Fruit fly (Drosophila melanogaster) whole organism, embryonic: ENCODE data around the gene Prx3.

Source experiments
- Bgb ChIP-seq: fragments of 200-800 bp; sonication (Bioruptor generic); IDR thresholded peaks from 2 replicates; pipeline ENCODE4 v1.3.6; 2022; ENCODE audit warnings: missing biosample characterization, missing genetic modification characterization; ENCODE audit not compliant: partially characterized antibody
- CG11093 ChIP-seq: fragments of 200-800 bp; sonication (Bioruptor generic); IDR thresholded peaks from 3 replicates; pipeline ENCODE4 v1.3.6; 2022; ENCODE audit warnings: missing biosample characterization, missing genetic modification characterization
- CG12071 ChIP-seq: fragments of 200-800 bp; sonication (Bioruptor generic); optimal IDR thresholded peaks from 3 replicates; lab custom pipeline; 2018; ENCODE audit warnings: missing biosample characterization, mild to moderate bottlenecking, missing genetic modification characterization
- CG12942 ChIP-seq: fragments of 200-800 bp; sonication (Bioruptor generic); optimal IDR thresholded peaks from 3 replicates; lab custom pipeline; 2016; ENCODE audit warnings: missing biosample characterization, missing genetic modification characterization
- CG13296 ChIP-seq: fragments of 200-800 bp; sonication (Bioruptor generic); optimal IDR thresholded peaks from 3 replicates; lab custom pipeline; 2018; ENCODE audit warnings: missing biosample characterization, mild to moderate bottlenecking, missing genetic modification characterization
- CG17359 ChIP-seq: fragments of 200-800 bp; sonication (Bioruptor generic); optimal IDR thresholded peaks from 3 replicates; lab custom pipeline; 2018; ENCODE audit warnings: missing biosample characterization, mild to moderate bottlenecking, missing genetic modification characterization, moderate library complexity
- CG17568 ChIP-seq: fragments of 200-800 bp; sonication (Bioruptor generic); optimal IDR thresholded peaks from 2 replicates; lab custom pipeline; 2018; ENCODE audit warnings: missing biosample characterization, mild to moderate bottlenecking, missing genetic modification characterization, moderate library complexity
- CG17829 ChIP-seq: fragments of 200-800 bp; optimal IDR thresholded peaks from 2 replicates; lab custom pipeline; 2019; ENCODE audit warnings: missing biosample characterization, mild to moderate bottlenecking, missing genetic modification characterization, moderate library complexity
- CG2120 ChIP-seq: fragments of 200-800 bp; sonication (Bioruptor generic); optimal IDR thresholded peaks from 3 replicates; lab custom pipeline; 2016; ENCODE audit warnings: missing biosample characterization, missing genetic modification characterization
- CG2199 ChIP-seq: fragments of 200-800 bp; sonication (Bioruptor generic); IDR thresholded peaks from 3 replicates; pipeline ENCODE4 v1.3.6; 2022; ENCODE audit warnings: missing biosample characterization, missing genetic modification characterization
- CG32532 ChIP-seq: fragments of 200-800 bp; sonication (Bioruptor generic); IDR thresholded peaks from 2 replicates; pipeline ENCODE4 v1.3.6; 2022; ENCODE audit warnings: missing biosample characterization, missing genetic modification characterization
- CG32767 ChIP-seq: fragments of 200-800 bp; sonication (Bioruptor generic); IDR thresholded peaks from 2 replicates; pipeline ENCODE4 v1.3.6; 2022; ENCODE audit warnings: missing biosample characterization, missing genetic modification characterization
- CG32772 ChIP-seq: fragments of 200-800 bp; sonication (Bioruptor generic); IDR thresholded peaks from 2 replicates; pipeline ENCODE4 v1.3.6; 2022; ENCODE audit warnings: missing biosample characterization, missing genetic modification characterization
- CG33557 ChIP-seq: fragments of 200-800 bp; sonication (Bioruptor generic); optimal IDR thresholded peaks from 2 replicates; lab custom pipeline; 2019; ENCODE audit warnings: missing biosample characterization, mild to moderate bottlenecking, missing genetic modification characterization, moderate library complexity
- CG3407 ChIP-seq: fragments of 200-800 bp; sonication (Bioruptor generic); optimal IDR thresholded peaks from 2 replicates; lab custom pipeline; 2018; ENCODE audit warnings: missing biosample characterization, mild to moderate bottlenecking, missing genetic modification characterization
- CG8478 ChIP-seq: fragments of >200 bp; optimal IDR thresholded peaks from 2 replicates; lab custom pipeline; 2018
- Chrac-16 ChIP-seq: fragments of 200-800 bp; sonication (Bioruptor generic); optimal IDR thresholded peaks from 3 replicates; lab custom pipeline; 2016; ENCODE audit warnings: missing biosample characterization, missing genetic modification characterization
- E2f1 ChIP-seq: fragments of 200-800 bp; sonication (Bioruptor generic); IDR thresholded peaks from 2 replicates; pipeline ENCODE4 v1.3.6; 2022; ENCODE audit warnings: missing biosample characterization, missing genetic modification characterization
- Fer1 ChIP-seq: fragments of 200-800 bp; sonication (Bioruptor generic); optimal IDR thresholded peaks from 2 replicates; lab custom pipeline; 2017; ENCODE audit warnings: missing biosample characterization, mild to moderate bottlenecking, missing genetic modification characterization
- HmgD ChIP-seq: fragments of 200-800 bp; sonication (Bioruptor generic); optimal IDR thresholded peaks from 3 replicates; lab custom pipeline; 2016; ENCODE audit warnings: missing biosample characterization, missing genetic modification characterization
- Hr3 ChIP-seq: fragments of 200-800 bp; sonication (Bioruptor generic); optimal IDR thresholded peaks from 3 replicates; lab custom pipeline; 2016; ENCODE audit warnings: missing biosample characterization, missing genetic modification characterization
- Jarid2 ChIP-seq: fragments of 200-800 bp; sonication (Bioruptor generic); optimal IDR thresholded peaks from 3 replicates; lab custom pipeline; 2017; ENCODE audit warnings: mild to moderate bottlenecking, missing biosample characterization, missing genetic modification reagents, missing genetic modification characterization
- MBD-R2 ChIP-seq: fragments of 200-800 bp; sonication (Bioruptor generic); IDR thresholded peaks from 2 replicates; pipeline ENCODE4 v1.3.6; 2022; ENCODE audit warnings: missing biosample characterization, missing genetic modification characterization
- Myb ChIP-seq: fragments of 200-800 bp; sonication (Bioruptor generic); optimal IDR thresholded peaks from 2 replicates; lab custom pipeline; 2016; ENCODE audit warnings: missing biosample characterization, missing genetic modification characterization
- Optix ChIP-seq: fragments of 200-800 bp; sonication (Bioruptor generic); IDR thresholded peaks from 3 replicates; pipeline ENCODE4 v1.3.6; 2022; ENCODE audit warnings: missing biosample characterization, missing genetic modification characterization
- Pdp1 ChIP-seq, 2 experiments: fragments of 200-800 bp; sonication (Bioruptor generic); optimal IDR thresholded peaks; 3 replicates each; lab custom pipeline; 2016; ENCODE audit warnings: missing biosample characterization in 2 of 2, missing genetic modification characterization in 2 of 2, mild to moderate bottlenecking in 1 of 2, moderate library complexity in 1 of 2
- Poxn ChIP-seq: fragments of 200-800 bp; sonication (Bioruptor generic); IDR thresholded peaks from 2 replicates; pipeline ENCODE4 v1.3.6; 2022; ENCODE audit warnings: missing biosample characterization, missing genetic modification characterization
- Six4 ChIP-seq: fragments of 200-800 bp; sonication (Bioruptor generic); optimal IDR thresholded peaks from 2 replicates; lab custom pipeline; 2016; ENCODE audit warnings: missing biosample characterization, missing genetic modification characterization
- Stat92E ChIP-seq, 3 experiments: fragments of >200 bp in 2 of 3; fragments of 200-800 bp in 1 of 3; sonication (Bioruptor generic) in 1 of 3; optimal IDR thresholded peaks; 2 replicates each; lab custom pipeline; 2017 to 2019; ENCODE audit warnings: missing biosample characterization in 3 of 3, missing genetic modification characterization in 3 of 3, mild to moderate bottlenecking in 1 of 3, moderate library complexity in 1 of 3
- Usf ChIP-seq: fragments of 200-800 bp; sonication (Bioruptor generic); optimal IDR thresholded peaks from 2 replicates; lab custom pipeline; 2017; ENCODE audit warnings: missing genotype, missing biosample characterization, missing genetic modification characterization
- al ChIP-seq: fragments of 200-800 bp; sonication (Bioruptor generic); IDR thresholded peaks from 2 replicates; pipeline ENCODE4 v1.3.6; 2022; ENCODE audit warnings: missing biosample characterization, missing genetic modification characterization
- ap ChIP-seq: fragments of 200-800 bp; sonication (Bioruptor generic); IDR thresholded peaks from 2 replicates; pipeline ENCODE4 v1.3.6; 2022; ENCODE audit warnings: missing biosample characterization, missing genetic modification characterization
- ems ChIP-seq: fragments of 200-800 bp; sonication (Bioruptor generic); optimal IDR thresholded peaks from 3 replicates; lab custom pipeline; 2016; ENCODE audit warnings: missing biosample characterization, missing genetic modification characterization
- gcm ChIP-seq: fragments of 200-800 bp; sonication (Bioruptor generic); optimal IDR thresholded peaks from 2 replicates; lab custom pipeline; 2019; ENCODE audit warnings: missing biosample characterization, mild to moderate bottlenecking, missing genetic modification characterization, moderate library complexity
- jing ChIP-seq: fragments of 200-800 bp; sonication (Bioruptor generic); optimal IDR thresholded peaks from 2 replicates; lab custom pipeline; 2018; ENCODE audit warnings: missing biosample characterization, mild to moderate bottlenecking, missing genetic modification characterization
- mirr ChIP-seq: fragments of 200-800 bp; sonication (Bioruptor generic); optimal IDR thresholded peaks from 3 replicates; lab custom pipeline; 2018; ENCODE audit warnings: missing biosample characterization, mild to moderate bottlenecking, missing genetic modification characterization
- p53 ChIP-seq: fragments of 200-800 bp; sonication (Bioruptor generic); optimal IDR thresholded peaks from 2 replicates; lab custom pipeline; 2016; ENCODE audit warnings: missing biosample characterization, missing genetic modification characterization
- phol ChIP-seq: fragments of 200-800 bp; sonication (Bioruptor generic); optimal IDR thresholded peaks from 3 replicates; lab custom pipeline; 2018; ENCODE audit warnings: missing biosample characterization, mild to moderate bottlenecking, missing genetic modification characterization, moderate library complexity
- prd ChIP-seq, 3 experiments: fragments of >200 bp in 2 of 3; fragments of 200-800 bp in 1 of 3; sonication (Bioruptor generic) in 1 of 3; optimal IDR thresholded peaks in 2 of 3; IDR thresholded peaks in 1 of 3; 2 replicates in 2 of 3; 3 replicates in 1 of 3; pipeline versions ENCODE4 v1.3.6 to Lab custom; 2017 to 2022; ENCODE audit warnings: missing biosample characterization in 1 of 3, missing genetic modification characterization in 1 of 3
- sens ChIP-seq: fragments of 200-800 bp; sonication (Bioruptor generic); peaks from one replicate; lab custom pipeline; 2016; ENCODE audit warnings: missing biosample characterization, missing genetic modification characterization
- sqz ChIP-seq: fragments of 200-800 bp; sonication (Bioruptor generic); optimal IDR thresholded peaks from 3 replicates; lab custom pipeline; 2018; ENCODE audit warnings: missing biosample characterization, mild to moderate bottlenecking, missing genetic modification characterization
- sr ChIP-seq: fragments of 200-800 bp; sonication (Bioruptor generic); IDR thresholded peaks from 3 replicates; pipeline ENCODE4 v1.3.6; 2022; ENCODE audit warnings: missing biosample characterization, missing genetic modification characterization
- trem ChIP-seq: fragments of 200-800 bp; optimal IDR thresholded peaks from 3 replicates; lab custom pipeline; 2019; ENCODE audit warnings: missing biosample characterization, mild to moderate bottlenecking, missing genetic modification characterization, moderate library complexity
- tup ChIP-seq: fragments of 200-800 bp; sonication (Bioruptor generic); optimal IDR thresholded peaks from 2 replicates; lab custom pipeline; 2016; ENCODE audit warnings: missing biosample characterization, mild to moderate bottlenecking, missing genetic modification characterization, moderate library complexity
- twi ChIP-seq: fragments of 200-800 bp; optimal IDR thresholded peaks from 2 replicates; lab custom pipeline; 2019; ENCODE audit warnings: missing biosample characterization, mild to moderate bottlenecking, missing genetic modification characterization, moderate library complexity
- unpg ChIP-seq: fragments of 200-800 bp; sonication (Bioruptor generic); optimal IDR thresholded peaks from 3 replicates; lab custom pipeline; 2018; ENCODE audit warnings: missing biosample characterization, mild to moderate bottlenecking, missing genetic modification characterization, moderate library complexity
- usp ChIP-seq: fragments of >200 bp; optimal IDR thresholded peaks from 2 replicates; lab custom pipeline; 2017; ENCODE audit warnings: missing biosample characterization, missing genetic modification characterization
- zf30C ChIP-seq: fragments of 200-800 bp; sonication (Bioruptor generic); optimal IDR thresholded peaks from 3 replicates; lab custom pipeline; 2018; ENCODE audit warnings: missing biosample characterization, mild to moderate bottlenecking, missing genetic modification characterization
- zfh2 ChIP-seq: fragments of 200-800 bp; sonication (Bioruptor generic); optimal IDR thresholded peaks from 2 replicates; lab custom pipeline; 2016; ENCODE audit warnings: missing biosample characterization, missing genetic modification characterization

Prx3 gene

DNA sequence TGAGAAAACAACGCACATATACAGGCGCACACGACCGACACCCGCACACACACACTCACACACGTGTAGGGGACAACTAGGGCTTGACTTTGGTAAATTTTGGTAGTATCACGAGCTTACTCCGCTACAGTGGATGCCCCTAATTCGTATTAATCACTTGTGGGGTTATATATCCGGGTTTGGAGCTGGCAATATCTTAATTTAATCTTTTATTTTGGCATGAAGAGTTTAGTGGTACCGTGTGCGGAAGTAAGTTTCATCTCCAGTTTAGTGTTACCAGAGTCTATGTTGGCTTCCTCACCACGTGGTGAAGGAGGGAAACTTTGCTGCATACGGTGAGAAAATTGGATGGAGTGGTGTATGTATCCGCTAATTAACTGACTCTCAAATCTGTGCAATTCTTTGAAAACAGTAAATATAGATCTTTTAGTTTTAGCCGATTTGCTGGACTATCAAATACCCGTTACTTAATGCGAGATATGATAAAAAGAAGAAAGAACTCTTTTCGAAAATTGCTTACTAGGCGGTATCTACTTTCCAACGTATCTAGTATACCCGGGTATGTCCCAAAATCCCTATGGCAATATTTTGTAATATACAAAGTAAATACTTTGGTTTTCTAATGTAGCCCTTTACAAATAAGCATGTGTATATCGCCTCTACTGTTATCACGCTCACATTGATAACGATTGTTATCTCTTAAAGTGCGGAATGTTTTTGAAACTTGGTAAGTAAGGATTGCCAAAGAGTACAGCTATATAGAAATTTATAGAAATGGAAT is 11.8 kb downstream of the Prx3 start, which contains the start of the genes CG5823 and P5cr-2 (continued):
- TF ChIP-seq unpg (GFP tag; lab: Kevin White, UChicago) (no peak), CG17829 (peak; percentile 43), E2f1 (GFP tag; lab: Robert Waterston, UW) (no peak), sqz (GFP tag; lab: Kevin White, UChicago) (peak; percentile 60), CG2120 (GFP tag; lab: Kevin White, UChicago) (peak; percentile 78), Pdp1 (GFP tag; optimal IDR thresholded peaks at IDR 0.05; lab: Kevin White, UChicago) (peak; percentile 0 to 50), Jarid2 (GFP tag; lab: Kevin White, UChicago) (no peak), CG32532 (peak; percentile 31; the same call in 1 of the 2 replicates), CG17568 (GFP tag; lab: Kevin White, UChicago) (no peak), Bgb (peak; percentile 71), ems (GFP tag; lab: Kevin White, UChicago) (peak; percentile 21), Chrac-16 (GFP tag; lab: Kevin White, UChicago) (no peak), Myb (GFP tag; lab: Kevin White, UChicago) (peak; percentile 90), CG8478 (lab: Kevin White, UChicago) (peak; percentile 86), CG12942 (GFP tag; lab: Kevin White, UChicago) (peak; percentile 47), Stat92E (GFP tag; optimal IDR thresholded peaks at IDR 0.05; lab: Kevin White, UChicago) (peak in 1 of 3 experiments; percentile 7), jing (GFP tag; lab: Kevin White, UChicago) (peak; percentile 35), phol (tag; lab: Kevin White, UChicago) (peak; percentile 63), CG13296 (GFP tag; lab: Kevin White, UChicago) (peak; percentile 65), HmgD (peak; percentile 76), CG2199 (GFP tag; lab: Robert Waterston, UW) (peak; percentile 68; the same call in 2 of the 3 replicates), twi (peak; percentile 35), usp (GFP tag; lab: Kevin White, UChicago) (no peak), gcm (GFP tag; lab: Kevin White, UChicago) (no peak), mirr (GFP tag; lab: Kevin White, UChicago) (peak; percentile 88), Poxn (no peak), MBD-R2 (peak; percentile 62), ap (GFP tag; lab: Robert Waterston, UW) (no peak; the same call in 1 of the 2 replicates), p53 (GFP tag; lab: Kevin White, UChicago) (peak; percentile 24), Hr3 (GFP tag; lab: Kevin White, UChicago) (peak; percentile 20), al (GFP tag; lab: Robert Waterston, UW) (0 out of 2 replicates have a peak, but pooled peaks have one; percentile 10), CG3407 (peak; percentile 37), CG12071 (GFP tag; lab: Kevin White, UChicago) (peak; percentile 71), tup (peak; percentile 52), CG32772 (no peak), CG11093 (GFP tag; lab: Robert Waterston, UW) (no peak), Usf (GFP tag; lab: Kevin White, UChicago) (peak; percentile 20), zfh2 (GFP tag; lab: Kevin White, UChicago) (no peak), Six4 (GFP tag; lab: Kevin White, UChicago) (no peak), sens (peak; percentile 82), sr (no peak), CG32767 (GFP tag; lab: Robert Waterston, UW) (no peak), CG33557 (peak; percentile 73), zf30C (GFP tag; lab: Kevin White, UChicago) (no peak), Fer1 (GFP tag; lab: Kevin White, UChicago) (peak; percentile 13), trem (peak; percentile 59), Optix (GFP tag; lab: Robert Waterston, UW) (no peak), CG17359 (tag; lab: Kevin White, UChicago) (peak; percentile 40), prd (optimal IDR thresholded peaks at IDR 0.05; lab: Kevin White, UChicago) (no peak), prd (GFP tag; IDR thresholded peaks at IDR 0.05; lab: Robert Waterston, UW) (peak; percentile 49)
